Worm (Caenorhabditis elegans): ENCODE results near the gene srd-1.

Gene srd-1

DNA sequence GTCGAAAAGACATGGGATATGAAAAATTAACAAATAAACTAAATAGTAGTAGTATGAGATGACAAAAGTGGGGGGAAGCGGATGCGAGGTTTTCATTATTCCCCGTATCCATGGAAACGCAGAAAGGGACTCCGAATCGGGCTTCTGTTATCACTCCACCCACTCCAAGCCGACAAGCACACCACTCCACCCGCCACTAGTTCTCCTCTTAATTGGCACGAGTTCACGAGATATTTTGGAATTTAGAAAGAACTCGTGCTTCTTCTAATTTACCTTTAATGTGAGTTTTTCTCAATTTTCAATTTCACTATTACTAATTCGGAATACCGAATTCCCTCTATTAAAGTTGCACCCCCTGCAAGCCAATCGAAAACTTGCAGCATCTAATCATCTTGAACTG lies 16.2 kb downstream of the srd-1 start:
- TF ChIP-seq nhr-11 (tag; optimal IDR thresholded peaks at IDR 0.05): peak; percentile 62
- TF ChIP-seq nhr-12 (tag; optimal IDR thresholded peaks at IDR 0.05): no peak

- no peak for TF ChIP-seq lin-15B (tag; optimal IDR thresholded peaks at IDR 0.05)
- TF ChIP-seq elt-3 (tag; optimal IDR thresholded peaks at IDR 0.05): no peak
- TF ChIP-seq lsy-12 (tag; optimal IDR thresholded peaks at IDR 0.05): no peak
- TF ChIP-seq unc-62 (GFP tag; optimal IDR thresholded peaks at IDR 0.05): no peak
- TF ChIP-seq ceh-16 (tag; optimal IDR thresholded peaks at IDR 0.05): no peak
- TF ChIP-seq nhr-12 (tag; optimal IDR thresholded peaks at IDR 0.05): no peak
- no peak for TF ChIP-seq nhr-67 (tag; optimal IDR thresholded peaks at IDR 0.05)
- TF ChIP-seq elt-1 (tag; optimal IDR thresholded peaks at IDR 0.05): no peak
Observed at ce11 chrII:10164137-10164536, 18.4 kb downstream of the srd-1 start.

ce11 chrII:10162785-10163184 lies 19.7 kb downstream of the srd-1 start:
- no peak for TF ChIP-seq skn-1 (tag; optimal IDR thresholded peaks at IDR 0.05)
- no peak for TF ChIP-seq nhr-76 (tag; optimal IDR thresholded peaks at IDR 0.05)
- no peak for TF ChIP-seq sea-2 (GFP tag; optimal IDR thresholded peaks at IDR 0.05)
- no peak for TF ChIP-seq nhr-43 (tag; optimal IDR thresholded peaks at IDR 0.05; ENCODE audit: poor library complexity, severe bottlenecking)
- no peak for TF ChIP-seq ztf-11 (tag; optimal IDR thresholded peaks at IDR 0.05)
- no peak for TF ChIP-seq ceh-9 (tag; optimal IDR thresholded peaks at IDR 0.05)
- TF ChIP-seq lin-15B (tag; optimal IDR thresholded peaks at IDR 0.05): no peak
- TF ChIP-seq pqm-1 (tag; optimal IDR thresholded peaks at IDR 0.05): no peak
- TF ChIP-seq nhr-11 (tag; optimal IDR thresholded peaks at IDR 0.05): no peak
- no peak for TF ChIP-seq zag-1 (tag; optimal IDR thresholded peaks at IDR 0.05)

DNA sequence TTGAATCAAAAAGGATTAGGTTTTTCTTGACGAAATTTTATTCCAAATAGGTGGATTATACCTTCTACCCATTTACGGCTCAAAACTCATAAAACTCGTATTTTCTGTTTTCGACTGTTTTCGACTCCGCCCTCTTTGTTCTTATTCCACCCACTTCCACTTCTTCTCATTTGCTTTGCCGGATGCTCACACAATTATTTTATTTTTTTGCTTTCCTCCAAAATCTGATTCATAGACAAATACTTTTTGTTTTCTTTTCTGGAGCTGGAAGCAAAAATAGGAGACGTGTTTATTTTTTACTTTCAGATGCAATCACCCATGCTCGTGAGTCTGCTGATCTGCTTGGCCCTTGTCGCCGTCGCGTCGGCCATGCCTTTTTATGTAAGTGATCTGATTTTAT lies 27.4 kb downstream of the srd-1 start, which contains the start of gene nlp-63:
Gene nlp-63 (plus strand): TSS at position 301 of the 400 bp plus-strand sequence.
- TF ChIP-seq eor-1 (tag; optimal IDR thresholded peaks at IDR 0.05): no peak
- TF ChIP-seq nfya-1 (tag; optimal IDR thresholded peaks at IDR 0.05; ENCODE audit: insufficient read depth): no peak

DNA sequence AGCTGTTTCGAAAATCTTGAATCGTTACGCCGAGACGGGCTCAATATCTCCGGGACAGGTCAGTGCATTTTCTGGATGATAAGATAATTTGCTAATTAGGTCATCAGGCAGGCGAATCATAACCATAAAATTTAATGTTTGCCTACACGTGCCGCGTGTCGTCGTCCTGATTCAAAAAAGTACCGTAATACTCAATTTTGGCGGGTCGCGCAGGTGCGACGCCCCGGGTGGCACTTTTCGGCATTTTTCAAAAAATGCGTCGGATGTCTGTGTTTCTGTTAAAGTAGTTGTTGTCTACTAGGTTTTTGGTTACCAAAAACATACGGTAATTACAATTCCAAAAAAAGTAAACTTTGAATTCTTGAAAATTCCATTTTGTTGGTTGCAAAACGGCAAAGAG lies 35.0 kb downstream of the srd-1 start:
- TF ChIP-seq hmg-11 (tag; optimal IDR thresholded peaks at IDR 0.05) (no peak), fkh-10 (GFP tag; optimal IDR thresholded peaks at IDR 0.05) (no peak), mdl-1 (tag; optimal IDR thresholded peaks at IDR 0.05) (no peak), pqm-1 (tag; optimal IDR thresholded peaks at IDR 0.05) (no peak), nhr-23 (tag; optimal IDR thresholded peaks at IDR 0.05) (no peak), nfya-1 (tag; optimal IDR thresholded peaks at IDR 0.05; ENCODE audit: insufficient read depth) (no peak)

DNA sequence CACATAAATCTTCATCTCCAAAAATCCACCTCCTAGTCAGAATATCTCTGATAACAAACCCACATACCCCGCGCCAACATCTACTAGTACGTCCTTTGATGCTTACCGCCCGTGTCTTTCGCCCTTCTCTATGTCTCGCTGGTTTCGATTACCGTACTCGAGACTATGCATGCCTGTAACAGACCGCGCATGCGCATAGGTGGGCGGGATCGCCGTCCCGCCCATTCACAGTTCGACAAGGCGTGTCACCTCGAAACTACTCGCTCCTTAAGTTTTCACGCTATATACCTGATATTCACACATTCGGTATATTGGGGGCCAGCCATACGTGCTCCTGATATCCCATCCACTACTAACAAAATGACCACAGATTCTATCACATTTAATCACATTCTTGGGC lies 36.0 kb downstream of the srd-1 start, which contains the start of gene pax-3:
Gene pax-3 (plus strand): TSS at position 83 of the 400 bp plus-strand sequence.
- TF ChIP-seq sea-2 (GFP tag; optimal IDR thresholded peaks at IDR 0.05) (no peak), unc-62 (GFP tag; optimal IDR thresholded peaks at IDR 0.05) (no peak), lsy-12 (tag; optimal IDR thresholded peaks at IDR 0.05) (no peak), nhr-11 (tag; optimal IDR thresholded peaks at IDR 0.05) (no peak), fos-1 (tag; optimal IDR thresholded peaks at IDR 0.05) (no peak), mml-1 (tag; optimal IDR thresholded peaks at IDR 0.05) (no peak), ceh-9 (tag; optimal IDR thresholded peaks at IDR 0.05) (no peak), mdl-1 (tag; optimal IDR thresholded peaks at IDR 0.05) (no peak), R02D3.7 (tag; optimal IDR thresholded peaks at IDR 0.05) (no peak), pha-4 (tag; optimal IDR thresholded peaks at IDR 0.05) (no peak), ceh-82 (tag; optimal IDR thresholded peaks at IDR 0.05) (no peak)

DNA sequence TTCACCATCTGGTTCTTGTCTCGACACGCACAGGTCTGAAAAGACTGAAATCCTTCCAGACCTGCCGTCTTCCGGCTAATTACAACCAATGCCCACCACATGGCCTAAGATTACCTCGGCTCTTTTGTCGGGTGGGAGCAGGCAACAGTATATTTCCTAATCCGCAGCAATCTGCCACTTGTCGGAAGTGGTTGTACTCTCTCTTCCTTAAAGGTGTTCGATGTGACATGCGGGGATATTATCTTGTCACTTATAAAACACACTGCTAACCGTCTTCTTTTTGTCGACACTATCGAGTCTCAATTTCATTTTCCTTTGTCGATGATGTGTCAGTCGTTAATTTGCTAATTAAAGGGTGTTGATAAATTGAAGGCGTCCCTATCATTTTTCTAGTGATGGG lies 38.4 kb downstream of the srd-1 start, which contains the start of gene F27E5.3:
Gene F27E5.3 (minus strand): TSS at position 101 of the 400 bp plus-strand sequence.
- TF ChIP-seq aly-2 (tag; optimal IDR thresholded peaks at IDR 0.05): no peak
- no peak for TF ChIP-seq nhr-43 (tag; optimal IDR thresholded peaks at IDR 0.05; ENCODE audit: poor library complexity, severe bottlenecking)
- TF ChIP-seq unc-62 (GFP tag; optimal IDR thresholded peaks at IDR 0.05): no peak
- no peak for TF ChIP-seq tbx-2 (tag; optimal IDR thresholded peaks at IDR 0.05)
- TF ChIP-seq daf-12 (tag; optimal IDR thresholded peaks at IDR 0.05): no peak
- TF ChIP-seq elt-2 (tag; optimal IDR thresholded peaks at IDR 0.05): no peak
- TF ChIP-seq nhr-12 (tag; optimal IDR thresholded peaks at IDR 0.05): no peak
- no peak for TF ChIP-seq nhr-23 (tag; optimal IDR thresholded peaks at IDR 0.05)
- no peak for TF ChIP-seq mdl-1 (tag; optimal IDR thresholded peaks at IDR 0.05)
- TF ChIP-seq fkh-2 (tag; optimal IDR thresholded peaks at IDR 0.05): no peak
- TF ChIP-seq nhr-237 (tag; optimal IDR thresholded peaks at IDR 0.05): no peak
- no peak for TF ChIP-seq elt-3 (tag; optimal IDR thresholded peaks at IDR 0.05)
